Worm (Caenorhabditis elegans) whole organism, young adult: ENCODE data around the gene W03C9.6.

Source experiments
- B0261.1 ChIP-seq: sonication (generic microtip); optimal IDR thresholded peaks from 2 replicates; lab custom pipeline; 2016; ENCODE audit warnings: mild to moderate bottlenecking, missing genetic modification characterization, moderate library complexity, missing compliant biosample characterization
- B0336.3 ChIP-seq: fragments of 200-800 bp; sonication (Bioruptor generic); IDR thresholded peaks from 2 replicates; pipeline ENCODE4 v1.3.6; 2022; ENCODE audit warnings: missing genetic modification characterization, missing compliant biosample characterization
- C17E4.6 ChIP-seq: fragments of 200-800 bp; sonication (Bioruptor generic); IDR thresholded peaks from 2 replicates; pipeline ENCODE4 v1.3.6; 2022; ENCODE audit warnings: missing genetic modification reagents, missing genetic modification characterization, missing compliant biosample characterization
- F10E7.11 ChIP-seq: sonication (generic microtip); optimal IDR thresholded peaks from 2 replicates; lab custom pipeline; 2017; ENCODE audit warnings: mild to moderate bottlenecking, missing genetic modification characterization, moderate library complexity, missing compliant biosample characterization
- F22D6.2 ChIP-seq: sonication (generic microtip); optimal IDR thresholded peaks from 2 replicates; lab custom pipeline; 2016; ENCODE audit warnings: mild to moderate bottlenecking, missing genetic modification characterization, missing compliant biosample characterization
- F37B4.10 ChIP-seq: fragments of 200-800 bp; sonication (Bioruptor generic); IDR thresholded peaks from 2 replicates; pipeline ENCODE4 v1.3.6; 2022; ENCODE audit warnings: missing genetic modification characterization, missing compliant biosample characterization
- F49E8.2 ChIP-seq: sonication (generic microtip); optimal IDR thresholded peaks from 3 replicates; lab custom pipeline; 2017; ENCODE audit warnings: missing genetic modification characterization, mild to moderate bottlenecking, missing compliant biosample characterization, antibody characterized with exemption, moderate library complexity; ENCODE audit not compliant: insufficient read depth
- F57A8.1 ChIP-seq: fragments of 200-800 bp; sonication (Bioruptor generic); optimal IDR thresholded peaks from 2 replicates; lab custom pipeline; 2018; ENCODE audit warnings: mild to moderate bottlenecking, missing genetic modification characterization, moderate library complexity, missing compliant biosample characterization
- F57C9.4 ChIP-seq: sonication (generic microtip); optimal IDR thresholded peaks from 2 replicates; lab custom pipeline; 2017; ENCODE audit warnings: mild to moderate bottlenecking, missing genetic modification characterization, missing compliant biosample characterization
- T07F8.4 ChIP-seq: sonication (generic microtip); optimal IDR thresholded peaks from 2 replicates; lab custom pipeline; 2016; ENCODE audit warnings: mild to moderate bottlenecking, missing genetic modification characterization, moderate library complexity, missing compliant biosample characterization
- T26A5.8 ChIP-seq: sonication (generic microtip); optimal IDR thresholded peaks from 2 replicates; lab custom pipeline; 2016; ENCODE audit warnings: missing genetic modification characterization, missing compliant biosample characterization
- Y67H2A.10 ChIP-seq: fragments of 200-800 bp; sonication (Bioruptor generic); conservative IDR thresholded peaks from 2 replicates; pipeline ENCODE4 v1.3.6; 2022; ENCODE audit warnings: missing genetic modification reagents, missing genetic modification characterization, missing compliant biosample characterization
- akir-1 ChIP-seq: fragments of 200-800 bp; sonication (Bioruptor generic); optimal IDR thresholded peaks from 2 replicates; lab custom pipeline; 2018; ENCODE audit warnings: mild to moderate bottlenecking, missing genetic modification characterization, moderate library complexity, missing compliant biosample characterization
- attf-3 ChIP-seq: fragments of 200-800 bp; sonication (Bioruptor generic); conservative IDR thresholded peaks from 2 replicates; pipeline ENCODE4 v1.3.6; 2022; ENCODE audit warnings: missing genetic modification reagents, missing genetic modification characterization, missing compliant biosample characterization
- attf-6 ChIP-seq: fragments of 200-800 bp; sonication (Bioruptor generic); IDR thresholded peaks from 2 replicates; pipeline ENCODE4 v1.3.6; 2022; ENCODE audit warnings: missing genetic modification reagents, missing genetic modification characterization, missing compliant biosample characterization
- bed-1 ChIP-seq: fragments of 200-800 bp; sonication (Bioruptor generic); IDR thresholded peaks from 2 replicates; pipeline ENCODE4 v1.3.6; 2022; ENCODE audit warnings: missing genetic modification reagents, missing genetic modification characterization, missing compliant biosample characterization
- cebp-1 ChIP-seq, 2 experiments: fragments of 200-800 bp in 1 of 2; sonication (Bioruptor generic) in 1 of 2; sonication (generic microtip) in 1 of 2; IDR thresholded peaks in 1 of 2; optimal IDR thresholded peaks in 1 of 2; 2 replicates each; pipeline versions ENCODE4 v1.3.6 to Lab custom; 2017 to 2022; ENCODE audit warnings: missing compliant biosample characterization in 2 of 2, missing genetic modification characterization in 2 of 2, mild to moderate bottlenecking in 1 of 2, missing genetic modification reagents in 1 of 2, moderate library complexity in 1 of 2
- cebp-2 ChIP-seq: fragments of 200-800 bp; sonication (Bioruptor generic); IDR thresholded peaks from 2 replicates; pipeline ENCODE4 v1.3.6; 2022; ENCODE audit warnings: missing genetic modification characterization, missing compliant biosample characterization
- ceh-100 ChIP-seq: fragments of 200-800 bp; sonication (Bioruptor generic); IDR thresholded peaks from 2 replicates; pipeline ENCODE4 v1.3.6; 2022; ENCODE audit warnings: missing genetic modification reagents, missing genetic modification characterization, missing compliant biosample characterization
- ceh-58 ChIP-seq: fragments of 200-800 bp; sonication (Bioruptor generic); IDR thresholded peaks from 2 replicates; pipeline ENCODE4 v1.3.6; 2022; ENCODE audit warnings: missing genetic modification characterization, missing compliant biosample characterization
- ceh-79 ChIP-seq: sonication (generic microtip); optimal IDR thresholded peaks from 2 replicates; lab custom pipeline; 2017; ENCODE audit warnings: mild to moderate bottlenecking, missing genetic modification characterization, missing compliant biosample characterization
- ceh-91 ChIP-seq: fragments of 200-800 bp; sonication (Bioruptor generic); IDR thresholded peaks from 2 replicates; pipeline ENCODE4 v1.3.6; 2022; ENCODE audit warnings: missing genetic modification reagents, missing genetic modification characterization, missing compliant biosample characterization
- die-1 ChIP-seq: sonication (generic microtip); optimal IDR thresholded peaks from 2 replicates; lab custom pipeline; 2016; ENCODE audit warnings: missing genotype, mild to moderate bottlenecking, missing genetic modification characterization, missing compliant biosample characterization
- dox-1 ChIP-seq: fragments of 200-800 bp; sonication (Bioruptor generic); IDR thresholded peaks from 2 replicates; pipeline ENCODE4 v1.3.6; 2022; ENCODE audit warnings: missing genetic modification reagents, missing genetic modification characterization, missing compliant biosample characterization
- egl-44 ChIP-seq: fragments of 200-800 bp; sonication (Bioruptor generic); IDR thresholded peaks from 2 replicates; pipeline ENCODE4 v1.3.6; 2022; ENCODE audit warnings: missing genetic modification reagents, missing genetic modification characterization, missing compliant biosample characterization
- him-1 ChIP-seq: sonication (generic microtip); optimal IDR thresholded peaks from 2 replicates; lab custom pipeline; 2016; ENCODE audit warnings: missing genotype, missing genetic modification reagents, missing genetic modification characterization, missing compliant biosample characterization
- hsf-1 ChIP-seq: fragments of 200-800 bp; sonication (Bioruptor generic); IDR thresholded peaks from 2 replicates; pipeline ENCODE4 v1.3.6; 2022; ENCODE audit warnings: missing genetic modification reagents, missing genetic modification characterization, missing compliant biosample characterization
- lir-1 ChIP-seq: fragments of 200-800 bp; sonication (Bioruptor generic); conservative IDR thresholded peaks from 2 replicates; pipeline ENCODE4 v1.3.6; 2022; ENCODE audit warnings: missing genetic modification reagents, missing genetic modification characterization, missing compliant biosample characterization
- mes-4 ChIP-seq: sonication (generic microtip); optimal IDR thresholded peaks from 2 replicates; lab custom pipeline; 2016; ENCODE audit warnings: missing genotype, missing genetic modification characterization, missing compliant biosample characterization
- nfya-2 ChIP-seq: fragments of 200-800 bp; sonication (Bioruptor generic); IDR thresholded peaks from 2 replicates; pipeline ENCODE4 v1.3.6; 2022; ENCODE audit warnings: missing genetic modification reagents, missing genetic modification characterization, missing compliant biosample characterization
- nhr-27 ChIP-seq: fragments of 200-800 bp; sonication (Bioruptor generic); optimal IDR thresholded peaks from 2 replicates; lab custom pipeline; 2018; ENCODE audit warnings: mild to moderate bottlenecking, missing genetic modification characterization, moderate library complexity, missing compliant biosample characterization
- nhr-80 ChIP-seq: sonication (generic microtip); optimal IDR thresholded peaks from 2 replicates; lab custom pipeline; 2016; ENCODE audit warnings: missing genetic modification characterization, missing compliant biosample characterization
- nhr-90 ChIP-seq: sonication (generic microtip); optimal IDR thresholded peaks from 2 replicates; lab custom pipeline; 2016; ENCODE audit warnings: missing genotype, mild to moderate bottlenecking, missing genetic modification characterization, missing compliant biosample characterization
- pha-4 ChIP-seq: fragments of 150-350 bp; sonication (generic microtip); optimal IDR thresholded peaks from 2 replicates; lab custom pipeline; 2014; ENCODE audit warnings: missing biosample characterization, missing genetic modification reagents, missing genetic modification characterization
- rec-8 ChIP-seq, 2 experiments: sonication (generic microtip); optimal IDR thresholded peaks; 2 replicates each; lab custom pipeline; 2016; ENCODE audit warnings: mild to moderate bottlenecking in 2 of 2, missing genetic modification characterization in 2 of 2, missing genetic modification reagents in 2 of 2, missing genotype in 2 of 2, missing biosample characterization in 1 of 2, missing compliant biosample characterization in 1 of 2, moderate library complexity in 1 of 2
- snpc-1.1 ChIP-seq: sonication (generic microtip); optimal IDR thresholded peaks from 2 replicates; lab custom pipeline; 2017; ENCODE audit warnings: missing genetic modification characterization, mild to moderate bottlenecking, missing compliant biosample characterization, antibody characterized with exemption, moderate library complexity, missing genotype, missing genetic modification reagents; ENCODE audit not compliant: insufficient read depth
- snpc-3.4 ChIP-seq: sonication (generic microtip); optimal IDR thresholded peaks from 2 replicates; lab custom pipeline; 2017; ENCODE audit warnings: missing genetic modification characterization, mild to moderate bottlenecking, missing compliant biosample characterization, antibody characterized with exemption, moderate library complexity, missing genotype, missing genetic modification reagents
- snpc-4 ChIP-seq, 5 experiments: fragments of 150-350 bp in 1 of 5; sonication (generic microtip) in 4 of 5; optimal IDR thresholded peaks; 2 replicates each; lab custom pipeline; 2014 to 2018; ENCODE audit warnings: missing genetic modification characterization in 5 of 5, missing biosample characterization in 3 of 5, antibody characterized with exemption in 2 of 5, mild to moderate bottlenecking in 2 of 5, missing compliant biosample characterization in 2 of 5, missing genotype in 2 of 5, moderate library complexity in 2 of 5, missing genetic modification reagents in 1 of 5
- tbp1 ChIP-seq: fragments of 200-800 bp; sonication (Bioruptor generic); optimal IDR thresholded peaks from 2 replicates; lab custom pipeline; 2018; ENCODE audit warnings: mild to moderate bottlenecking, missing genetic modification characterization, missing compliant biosample characterization
- unc-130 ChIP-seq: sonication (generic microtip); optimal IDR thresholded peaks from 2 replicates; lab custom pipeline; 2016; ENCODE audit warnings: missing genetic modification reagents, missing genetic modification characterization, missing compliant biosample characterization
- unc-62 ChIP-seq: fragments of 150-350 bp; optimal IDR thresholded peaks from 2 replicates; lab custom pipeline; 2014; ENCODE audit warnings: missing biosample characterization, missing genetic modification reagents, missing genetic modification characterization
- xnd-1 ChIP-seq: sonication (generic microtip); optimal IDR thresholded peaks from 2 replicates; lab custom pipeline; 2016; ENCODE audit warnings: missing genotype, missing genetic modification reagents, missing genetic modification characterization, missing compliant biosample characterization
- zim-3 ChIP-seq: sonication (generic microtip); optimal IDR thresholded peaks from 2 replicates; lab custom pipeline; 2017; ENCODE audit warnings: mild to moderate bottlenecking, missing genetic modification characterization, moderate library complexity, missing compliant biosample characterization
- ztf-18 ChIP-seq: sonication (generic microtip); optimal IDR thresholded peaks from 2 replicates; lab custom pipeline; 2016; ENCODE audit warnings: missing genotype, mild to moderate bottlenecking, missing genetic modification characterization, missing compliant biosample characterization
- ztf-22 ChIP-seq: fragments of 200-800 bp; sonication (Bioruptor generic); optimal IDR thresholded peaks from 2 replicates; lab custom pipeline; 2018; ENCODE audit warnings: mild to moderate bottlenecking, missing genetic modification characterization, moderate library complexity, missing compliant biosample characterization
- ztf-25 ChIP-seq: fragments of 200-800 bp; sonication (Bioruptor generic); IDR thresholded peaks from 2 replicates; pipeline ENCODE4 v1.3.6; 2022; ENCODE audit warnings: missing genetic modification reagents, missing genetic modification characterization, missing compliant biosample characterization
- ztf-26 ChIP-seq: sonication (generic microtip); optimal IDR thresholded peaks from 2 replicates; lab custom pipeline; 2017; ENCODE audit warnings: missing genetic modification characterization, missing compliant biosample characterization
- ztf-6 ChIP-seq: fragments of 200-800 bp; sonication (Bioruptor generic); IDR thresholded peaks from 2 replicates; pipeline ENCODE4 v1.3.6; 2022; ENCODE audit warnings: missing genetic modification reagents, missing genetic modification characterization, missing compliant biosample characterization

The W03C9.6 gene

ce11 chrII:11980110-11980509 is 25.8 kb downstream of the W03C9.6 start:
- TF ChIP-seq F57C9.4 (tag; lab: Kevin White, UChicago), result no peak
- no peak for TF ChIP-seq die-1 (tag; lab: Kevin White, UChicago)
- TF ChIP-seq C17E4.6, result peak; percentile 71
- TF ChIP-seq akir-1 (GFP tag; lab: Kevin White, UChicago), result no peak
- peak; percentile 88 for TF ChIP-seq lir-1 (GFP tag; lab: Robert Waterston, UW)
- TF ChIP-seq egl-44 (GFP tag; lab: Robert Waterston, UW), result no peak
- no peak for TF ChIP-seq B0261.1 (tag; lab: Kevin White, UChicago)
- TF ChIP-seq attf-3 (GFP tag; lab: Robert Waterston, UW), result no peak
- TF ChIP-seq nhr-90, result no peak
- TF ChIP-seq ztf-22, result no peak
- no peak for TF ChIP-seq ztf-25
- TF ChIP-seq unc-62 (GFP tag; lab: Kevin White, UChicago), result no peak
- peak; percentile 28 for TF ChIP-seq nhr-80 (tag; lab: Kevin White, UChicago)
- peak; percentile 71 for TF ChIP-seq ztf-18
- peak; percentile 91 for TF ChIP-seq Y67H2A.10 (GFP tag; lab: Robert Waterston, UW)
- peak; percentile 31 for TF ChIP-seq T07F8.4 (tag; lab: Kevin White, UChicago)
- peak; percentile 74 for TF ChIP-seq pha-4 (tag; lab: Kevin White, UChicago)
- TF ChIP-seq F37B4.10 (GFP tag; lab: Robert Waterston, UW), result no peak
- TF ChIP-seq unc-130 (GFP tag; lab: Kevin White, UChicago), result peak; percentile 44
- TF ChIP-seq ztf-6 (GFP tag; lab: Robert Waterston, UW), result no peak; the same call in 1 of the 2 replicates
- peak; percentile 59 for TF ChIP-seq F49E8.2 (tag; lab: Kevin White, UChicago)
- TF ChIP-seq F57A8.1 (GFP tag; lab: Kevin White, UChicago), result no peak
- TF ChIP-seq attf-6, result no peak
- peak; percentile 88 for TF ChIP-seq snpc-3.4 (tag; lab: Kevin White, UChicago)
- no peak for TF ChIP-seq mes-4 (tag; lab: Kevin White, UChicago)
- TF ChIP-seq xnd-1, result peak; percentile 4
- TF ChIP-seq ceh-58 (GFP tag; lab: Robert Waterston, UW), result no peak
- no peak for TF ChIP-seq T26A5.8 (tag; lab: Kevin White, UChicago)
- TF ChIP-seq ceh-100 (GFP tag; lab: Robert Waterston, UW), result peak; percentile 99
- TF ChIP-seq him-1 (tag; lab: Kevin White, UChicago), result no peak
- TF ChIP-seq F22D6.2 (tag; lab: Kevin White, UChicago), result peak; percentile 16
- peak; percentile 68 for TF ChIP-seq B0336.3 (GFP tag; lab: Robert Waterston, UW)
- TF ChIP-seq ceh-91, result peak; percentile 92
- peak; percentile 83 for TF ChIP-seq hsf-1 (GFP tag; lab: Robert Waterston, UW)
- peak; percentile 23 for TF ChIP-seq snpc-4 (GFP tag; optimal IDR thresholded peaks at IDR 0.05; lab: Kevin White, UChicago)
- peak in 3 of 4 experiments; percentile 66 to 79 (median 66) for TF ChIP-seq snpc-4 (tag; optimal IDR thresholded peaks at IDR 0.05; lab: Kevin White, UChicago)
- TF ChIP-seq nhr-27, result no peak
- no peak for TF ChIP-seq nfya-2 (GFP tag; lab: Robert Waterston, UW)
- TF ChIP-seq rec-8 (tag; optimal IDR thresholded peaks at IDR 0.05; lab: Kevin White, UChicago), result no peak
- TF ChIP-seq ceh-79 (tag; lab: Kevin White, UChicago), result no peak
- no peak; the same call in none of the 2 replicates for TF ChIP-seq cebp-1 (GFP tag; IDR thresholded peaks at IDR 0.05; lab: Robert Waterston, UW)
- TF ChIP-seq cebp-1 (tag; optimal IDR thresholded peaks at IDR 0.05; lab: Kevin White, UChicago), result peak; percentile 58
- no peak for TF ChIP-seq cebp-2 (GFP tag; lab: Robert Waterston, UW)
- TF ChIP-seq dox-1 (GFP tag; lab: Robert Waterston, UW), result no peak
- TF ChIP-seq bed-1 (GFP tag; lab: Robert Waterston, UW), result no peak
- TF ChIP-seq ztf-26 (tag; lab: Kevin White, UChicago), result peak; percentile 76
- no peak for TF ChIP-seq F10E7.11 (tag; lab: Kevin White, UChicago)
- TF ChIP-seq zim-3 (tag; lab: Kevin White, UChicago), result no peak
- TF ChIP-seq snpc-1.1 (tag; lab: Kevin White, UChicago), result peak; percentile 16
- TF ChIP-seq tbp1 (GFP tag; lab: Kevin White, UChicago), result peak; percentile 76
